Worm (Caenorhabditis elegans) whole organism, L4 larva: ENCODE results near the gene rps-30.

Experiments
- aha-1 ChIP-seq: fragments of 150-350 bp; peaks from one replicate; lab custom pipeline; 2014; ENCODE audit warnings: missing biosample characterization, missing genetic modification characterization
- nhr-25 ChIP-seq: sonication (generic microtip); optimal IDR thresholded peaks from 2 replicates; lab custom pipeline; 2017; ENCODE audit warnings: missing genetic modification characterization, mild to moderate bottlenecking, missing compliant biosample characterization, antibody characterized with exemption, moderate library complexity, borderline replicate concordance; ENCODE audit not compliant: insufficient read depth

DNA sequence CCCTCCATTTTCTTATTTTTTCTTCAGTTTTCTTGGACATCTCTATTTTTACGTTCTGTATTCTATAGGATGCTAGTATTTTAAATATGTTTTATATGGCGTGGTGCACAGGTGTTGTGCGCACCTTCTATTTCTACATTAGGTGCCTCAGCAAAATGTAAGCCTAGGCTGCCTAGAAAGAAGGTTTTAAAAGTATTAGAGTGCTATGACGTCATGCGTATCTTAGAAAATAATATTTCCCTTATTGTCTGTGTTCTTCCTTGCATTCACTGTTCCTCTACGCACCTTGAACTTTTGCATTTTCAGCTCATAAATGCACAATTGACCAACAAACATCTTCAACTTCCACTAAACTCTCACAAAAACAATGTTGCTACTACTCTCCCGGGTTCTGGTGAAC, 5.4 kb upstream of the rps-30 start, which contains the start of gene frpr-3:
- TF ChIP-seq aha-1: no peak
- TF ChIP-seq nhr-25 (tag; lab: Kevin White, UChicago): no peak
